Fruit fly (Drosophila melanogaster) whole organism: ENCODE measurements around the gene Klp98A.

ENCODE experiments used
- CG8478 ChIP-seq: fragments of >200 bp; optimal IDR thresholded peaks from 2 replicates; lab custom pipeline; 2018; ENCODE audit warnings: inconsistent platforms
- pan ChIP-seq: fragments of >200 bp; optimal IDR thresholded peaks from 2 replicates; lab custom pipeline; 2017
- psq ChIP-seq: fragments of >200 bp; optimal IDR thresholded peaks from 2 replicates; lab custom pipeline; 2017
- usp ChIP-seq: fragments of >200 bp; optimal IDR thresholded peaks from 2 replicates; lab custom pipeline; 2017; ENCODE audit warnings: missing biosample characterization, missing genetic modification characterization, mixed read lengths

DNA sequence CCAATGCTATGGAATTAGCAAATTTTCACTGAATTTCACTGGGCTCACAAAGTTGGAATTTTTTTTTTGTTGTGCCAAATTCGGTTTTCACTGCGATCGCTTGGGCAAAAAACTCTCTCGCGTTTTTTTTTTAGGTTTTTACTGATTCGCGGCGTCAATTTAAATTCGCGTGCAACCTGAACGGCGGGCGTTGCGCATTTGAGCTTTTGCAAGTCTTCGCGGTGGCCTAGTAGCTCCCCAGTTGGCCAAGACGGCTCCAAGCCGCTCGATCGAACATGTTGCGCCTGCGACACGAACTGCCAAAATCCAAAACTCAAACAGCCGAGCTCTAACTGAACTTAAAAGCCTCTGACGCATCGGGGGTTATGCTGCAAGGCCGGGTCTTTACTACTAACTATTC is 37.0 kb upstream of the Klp98A start, which contains the start of gene CG5639:
- TF ChIP-seq usp (GFP tag; lab: Kevin White, UChicago) = no peak
- TF ChIP-seq pan (lab: Kevin White, UChicago) = no peak
- TF ChIP-seq psq (lab: Kevin White, UChicago) = no peak
- no peak for TF ChIP-seq CG8478 (lab: Kevin White, UChicago)
